Fruit fly (Drosophila melanogaster): Measurements from ENCODE around the gene DppIII.

DNA sequence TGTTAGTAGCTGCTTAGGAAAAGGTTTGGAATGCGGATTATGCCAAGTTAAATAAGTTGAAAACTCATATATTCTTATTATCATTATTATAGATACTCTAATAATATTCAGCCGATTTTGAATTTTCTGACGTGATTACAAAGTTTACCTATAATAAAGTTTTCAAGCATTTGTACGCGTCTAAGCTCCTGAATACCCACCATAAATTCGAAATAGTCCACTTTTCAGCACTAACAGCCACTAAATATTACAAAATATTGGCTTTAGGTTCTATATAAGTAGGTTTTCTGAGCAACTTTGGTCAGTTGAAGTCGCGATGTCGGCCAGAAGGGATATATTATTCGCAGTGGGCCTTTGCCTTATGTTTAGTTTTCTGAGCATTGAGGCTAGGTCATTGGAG is 20.2 kb upstream of the DppIII start, which contains the start of gene CG7443:
- TF ChIP-seq ey (GFP tag; optimal IDR thresholded peaks at IDR 0.05) (no peak), HLH106 (tag; optimal IDR thresholded peaks at IDR 0.05) (no peak), Mio (GFP tag; optimal IDR thresholded peaks at IDR 0.05) (no peak), Hnf4 (GFP tag; optimal IDR thresholded peaks at IDR 0.05) (no peak), GATAd (GFP tag; optimal IDR thresholded peaks at IDR 0.05) (no peak), fru (GFP tag; optimal IDR thresholded peaks at IDR 0.05) (no peak), br (GFP tag; optimal IDR thresholded peaks at IDR 0.05) (no peak), Sp1 (GFP tag; optimal IDR thresholded peaks at IDR 0.05) (no peak), lola (GFP tag; optimal IDR thresholded peaks at IDR 0.05) (no peak), h (GFP tag; optimal IDR thresholded peaks at IDR 0.05) (no peak), Hr78 (GFP tag; optimal IDR thresholded peaks at IDR 0.05) (no peak), dsf (GFP tag; optimal IDR thresholded peaks at IDR 0.05; ENCODE audit: borderline replicate concordance) (no peak), sv (GFP tag; optimal IDR thresholded peaks at IDR 0.05) (no peak), psq (GFP tag; optimal IDR thresholded peaks at IDR 0.05) (no peak)

All from whole organism, wandering third instar larva.